Fruit fly (Drosophila melanogaster) whole organism, embryonic: ENCODE results near the gene CG5758.

ENCODE experiments used
- B-H2 ChIP-seq: fragments of 200-800 bp; sonication (Bioruptor generic); optimal IDR thresholded peaks from 2 replicates; lab custom pipeline; 2018; ENCODE audit warnings: missing biosample characterization, mild to moderate bottlenecking, missing genetic modification characterization
- Bdp1 ChIP-seq: fragments of 200-800 bp; sonication (Bioruptor generic); optimal IDR thresholded peaks from 3 replicates; lab custom pipeline; 2016; ENCODE audit warnings: missing biosample characterization, missing genetic modification characterization
- Bgb ChIP-seq: fragments of 200-800 bp; sonication (Bioruptor generic); IDR thresholded peaks from 2 replicates; pipeline ENCODE4 v1.3.6; 2022; ENCODE audit warnings: missing biosample characterization, missing genetic modification characterization; ENCODE audit not compliant: partially characterized antibody
- Blimp-1 ChIP-seq: fragments of 200-800 bp; sonication (Bioruptor generic); optimal IDR thresholded peaks from 3 replicates; lab custom pipeline; 2018; ENCODE audit warnings: missing biosample characterization, missing genetic modification characterization, mild to moderate bottlenecking, moderate library complexity, missing genetic modification reagents
- Bteb2 ChIP-seq: fragments of 200-800 bp; sonication (Bioruptor generic); optimal IDR thresholded peaks from 2 replicates; lab custom pipeline; 2016; ENCODE audit warnings: missing biosample characterization, missing genetic modification characterization
- CG10147 ChIP-seq: fragments of 200-800 bp; sonication (Bioruptor generic); optimal IDR thresholded peaks from 2 replicates; lab custom pipeline; 2019; ENCODE audit warnings: missing biosample characterization, mild to moderate bottlenecking, missing genetic modification characterization, moderate library complexity
- CG10267 ChIP-seq: fragments of 200-800 bp; sonication (Bioruptor generic); optimal IDR thresholded peaks from 2 replicates; lab custom pipeline; 2018; ENCODE audit warnings: missing biosample characterization, mild to moderate bottlenecking, missing genetic modification characterization, moderate library complexity
- CG11695 ChIP-seq: fragments of 200-800 bp; sonication (Bioruptor generic); IDR thresholded peaks from 3 replicates; pipeline ENCODE4 v1.3.6; 2022; ENCODE audit warnings: missing biosample characterization, missing genetic modification characterization
- CG12744 ChIP-seq: fragments of 200-800 bp; sonication (Bioruptor generic); optimal IDR thresholded peaks from 2 replicates; lab custom pipeline; 2016; ENCODE audit warnings: missing biosample characterization, missing genetic modification characterization
- CG12769 ChIP-seq: fragments of 200-800 bp; sonication (Bioruptor generic); optimal IDR thresholded peaks from 2 replicates; lab custom pipeline; 2019; ENCODE audit warnings: missing biosample characterization, mild to moderate bottlenecking, missing genetic modification characterization, moderate library complexity
- CG13624 ChIP-seq: fragments of 200-800 bp; sonication (Bioruptor generic); optimal IDR thresholded peaks from 2 replicates; lab custom pipeline; 2016; ENCODE audit warnings: missing biosample characterization, missing genetic modification characterization
- CG14050 ChIP-seq: fragments of 200-800 bp; sonication (Bioruptor generic); IDR thresholded peaks from 3 replicates; pipeline ENCODE4 v1.3.6; 2022; ENCODE audit warnings: missing biosample characterization, missing genetic modification characterization
- CG15601 ChIP-seq: fragments of 200-800 bp; sonication (Bioruptor generic); optimal IDR thresholded peaks from 3 replicates; lab custom pipeline; 2019; ENCODE audit warnings: missing biosample characterization, mild to moderate bottlenecking, missing genetic modification characterization, moderate library complexity
- CG16779 ChIP-seq: fragments of 200-800 bp; sonication (Bioruptor generic); IDR thresholded peaks from 2 replicates; pipeline ENCODE4 v1.3.6; 2022; ENCODE audit warnings: missing biosample characterization, missing genetic modification characterization
- CG2116 ChIP-seq: fragments of 200-800 bp; sonication (Bioruptor generic); optimal IDR thresholded peaks from 3 replicates; lab custom pipeline; 2018; ENCODE audit warnings: missing biosample characterization, mild to moderate bottlenecking, missing genetic modification characterization
- CG33557 ChIP-seq: fragments of 200-800 bp; sonication (Bioruptor generic); optimal IDR thresholded peaks from 2 replicates; lab custom pipeline; 2019; ENCODE audit warnings: missing biosample characterization, mild to moderate bottlenecking, missing genetic modification characterization, moderate library complexity
- CG3726 ChIP-seq: fragments of 200-800 bp; sonication (Bioruptor generic); IDR thresholded peaks from 3 replicates; pipeline ENCODE4, ENCODE4 v1.3.6; 2022; ENCODE audit warnings: missing biosample characterization, missing genetic modification characterization
- CG4617 ChIP-seq: fragments of 200-800 bp; sonication (Bioruptor generic); optimal IDR thresholded peaks from 3 replicates; lab custom pipeline; 2016; ENCODE audit warnings: missing biosample characterization, missing genetic modification characterization, borderline replicate concordance
- CG7745 ChIP-seq: fragments of 200-800 bp; sonication (Bioruptor generic); optimal IDR thresholded peaks from 2 replicates; lab custom pipeline; 2018; ENCODE audit warnings: missing biosample characterization, mild to moderate bottlenecking, missing genetic modification characterization, moderate library complexity
- CG7786 ChIP-seq: fragments of 200-800 bp; sonication (Bioruptor generic); optimal IDR thresholded peaks from 2 replicates; lab custom pipeline; 2016; ENCODE audit warnings: missing biosample characterization, missing genetic modification characterization
- CG7963 ChIP-seq: fragments of 200-800 bp; sonication (Bioruptor generic); IDR thresholded peaks from 3 replicates; pipeline ENCODE4 v1.3.6; 2022; ENCODE audit warnings: missing biosample characterization, missing genetic modification characterization; ENCODE audit not compliant: partially characterized antibody
- CG8281 ChIP-seq: fragments of 200-800 bp; sonication (Bioruptor generic); optimal IDR thresholded peaks from 2 replicates; lab custom pipeline; 2018; ENCODE audit warnings: missing biosample characterization, mild to moderate bottlenecking, missing genetic modification characterization, moderate library complexity
- CG8388 ChIP-seq: fragments of 200-800 bp; sonication (Bioruptor generic); optimal IDR thresholded peaks from 2 replicates; lab custom pipeline; 2019; ENCODE audit warnings: missing biosample characterization, mild to moderate bottlenecking, missing genetic modification characterization, moderate library complexity
- CG9215 ChIP-seq: fragments of 200-800 bp; sonication (Bioruptor generic); IDR thresholded peaks from 2 replicates; pipeline ENCODE4 v1.3.6; 2022; ENCODE audit warnings: missing biosample characterization, missing genetic modification characterization
- CoRest ChIP-seq: fragments of 200-800 bp; sonication (Bioruptor generic); optimal IDR thresholded peaks from 3 replicates; lab custom pipeline; 2018; ENCODE audit warnings: missing biosample characterization, mild to moderate bottlenecking, missing genetic modification characterization, moderate library complexity
- Drgx ChIP-seq: fragments of 200-800 bp; sonication (Bioruptor generic); IDR thresholded peaks from 2 replicates; pipeline ENCODE4 v1.3.6; 2022; ENCODE audit warnings: missing biosample characterization, missing genetic modification characterization
- Eip74EF ChIP-seq, 2 experiments: fragments of 200-800 bp in 1 of 2; fragments of >200 bp in 1 of 2; sonication (Bioruptor generic) in 1 of 2; optimal IDR thresholded peaks; 2 replicates each; lab custom pipeline; 2017 to 2019; ENCODE audit warnings: missing biosample characterization in 2 of 2, missing genetic modification characterization in 2 of 2, mild to moderate bottlenecking in 1 of 2, moderate library complexity in 1 of 2
- Gsc ChIP-seq: fragments of 200-800 bp; sonication (Bioruptor generic); IDR thresholded peaks from 2 replicates; pipeline ENCODE4 v1.3.6; 2022; ENCODE audit warnings: missing biosample characterization, missing genetic modification characterization
- Hsf ChIP-seq: fragments of 200-800 bp; sonication (Bioruptor generic); optimal IDR thresholded peaks from 3 replicates; lab custom pipeline; 2016; ENCODE audit warnings: missing biosample characterization, missing genetic modification characterization
- Side ChIP-seq: fragments of 200-800 bp; sonication (Bioruptor generic); optimal IDR thresholded peaks from 2 replicates; lab custom pipeline; 2016; ENCODE audit warnings: missing biosample characterization, missing genetic modification characterization
- Xrp1 ChIP-seq: fragments of 200-800 bp; sonication (Bioruptor generic); IDR thresholded peaks from 2 replicates; pipeline ENCODE4 v1.3.6; 2022; ENCODE audit warnings: missing biosample characterization, missing genetic modification characterization
- YL-1 ChIP-seq: fragments of 200-800 bp; sonication (Bioruptor generic); optimal IDR thresholded peaks from 3 replicates; lab custom pipeline; 2017; ENCODE audit warnings: missing biosample characterization, mild to moderate bottlenecking, missing genetic modification characterization
- bcd ChIP-seq: fragments of 200-800 bp; sonication (Bioruptor generic); optimal IDR thresholded peaks from 2 replicates; lab custom pipeline; 2017; ENCODE audit warnings: missing biosample characterization, mild to moderate bottlenecking, missing genetic modification characterization
- chn ChIP-seq: fragments of 200-800 bp; sonication (Bioruptor generic); optimal IDR thresholded peaks from 2 replicates; lab custom pipeline; 2016; ENCODE audit warnings: missing biosample characterization, missing genetic modification characterization
- esg ChIP-seq: fragments of 200-800 bp; sonication (Bioruptor generic); conservative IDR thresholded peaks from 2 replicates; pipeline ENCODE4 v1.3.6; 2022; ENCODE audit warnings: missing biosample characterization, missing genetic modification characterization
- ewg ChIP-seq: fragments of 200-800 bp; sonication (Bioruptor generic); optimal IDR thresholded peaks from 3 replicates; lab custom pipeline; 2017; ENCODE audit warnings: mild to moderate bottlenecking, missing biosample characterization, missing genetic modification reagents, missing genetic modification characterization
- eyg ChIP-seq: fragments of 200-800 bp; sonication (Bioruptor generic); optimal IDR thresholded peaks from 3 replicates; lab custom pipeline; 2016; ENCODE audit warnings: missing biosample characterization, missing genetic modification characterization
- fd3F ChIP-seq: fragments of 200-800 bp; sonication (Bioruptor generic); optimal IDR thresholded peaks from 2 replicates; lab custom pipeline; 2018; ENCODE audit warnings: missing biosample characterization, mild to moderate bottlenecking, missing genetic modification characterization, moderate library complexity
- ftz-f1 ChIP-seq: fragments of 200-800 bp; sonication (Bioruptor generic); optimal IDR thresholded peaks from 2 replicates; lab custom pipeline; 2016; ENCODE audit warnings: missing biosample characterization, missing genetic modification characterization
- gcm2 ChIP-seq: fragments of 200-800 bp; sonication (Bioruptor generic); optimal IDR thresholded peaks from 2 replicates; lab custom pipeline; 2016; ENCODE audit warnings: missing biosample characterization, missing genetic modification characterization
- gem ChIP-seq: fragments of 200-800 bp; sonication (Bioruptor generic); optimal IDR thresholded peaks from 2 replicates; lab custom pipeline; 2019; ENCODE audit warnings: missing biosample characterization, mild to moderate bottlenecking, missing genetic modification characterization, moderate library complexity
- gfzf ChIP-seq: fragments of 200-800 bp; sonication (Bioruptor generic); optimal IDR thresholded peaks from 2 replicates; lab custom pipeline; 2016; ENCODE audit warnings: missing biosample characterization, mild to moderate bottlenecking, missing genetic modification characterization, moderate library complexity
- ham ChIP-seq: fragments of 200-800 bp; sonication (Bioruptor generic); IDR thresholded peaks from 2 replicates; pipeline ENCODE4 v1.3.6; 2022; ENCODE audit warnings: missing biosample characterization, missing genetic modification characterization
- jumu ChIP-seq: fragments of 200-800 bp; sonication (Bioruptor generic); optimal IDR thresholded peaks from 3 replicates; lab custom pipeline; 2016; ENCODE audit warnings: missing biosample characterization, missing genetic modification characterization
- rib ChIP-seq: fragments of 200-800 bp; sonication (Bioruptor generic); IDR thresholded peaks from 2 replicates; pipeline ENCODE4 v1.3.6; 2022; ENCODE audit warnings: missing biosample characterization, missing genetic modification characterization
- sima ChIP-seq: fragments of 200-800 bp; sonication (Bioruptor generic); optimal IDR thresholded peaks from 2 replicates; lab custom pipeline; 2016; ENCODE audit warnings: missing biosample characterization, missing genetic modification characterization
- sna ChIP-seq: fragments of 200-800 bp; sonication (Bioruptor generic); IDR thresholded peaks from 2 replicates; pipeline ENCODE4 v1.3.6; 2022; ENCODE audit warnings: missing biosample characterization, missing genetic modification characterization; ENCODE audit not compliant: partially characterized antibody
- trem ChIP-seq: fragments of 200-800 bp; optimal IDR thresholded peaks from 3 replicates; lab custom pipeline; 2019; ENCODE audit warnings: missing biosample characterization, mild to moderate bottlenecking, missing genetic modification characterization, moderate library complexity
- vfl ChIP-seq: fragments of 200-800 bp; sonication (Bioruptor generic); optimal IDR thresholded peaks from 2 replicates; lab custom pipeline; 2016; ENCODE audit warnings: missing biosample characterization, missing genetic modification characterization
- wek ChIP-seq: fragments of 200-800 bp; sonication (Bioruptor generic); optimal IDR thresholded peaks from 3 replicates; lab custom pipeline; 2018; ENCODE audit warnings: missing biosample characterization, mild to moderate bottlenecking, missing genetic modification characterization, moderate library complexity

The CG5758 gene

DNA sequence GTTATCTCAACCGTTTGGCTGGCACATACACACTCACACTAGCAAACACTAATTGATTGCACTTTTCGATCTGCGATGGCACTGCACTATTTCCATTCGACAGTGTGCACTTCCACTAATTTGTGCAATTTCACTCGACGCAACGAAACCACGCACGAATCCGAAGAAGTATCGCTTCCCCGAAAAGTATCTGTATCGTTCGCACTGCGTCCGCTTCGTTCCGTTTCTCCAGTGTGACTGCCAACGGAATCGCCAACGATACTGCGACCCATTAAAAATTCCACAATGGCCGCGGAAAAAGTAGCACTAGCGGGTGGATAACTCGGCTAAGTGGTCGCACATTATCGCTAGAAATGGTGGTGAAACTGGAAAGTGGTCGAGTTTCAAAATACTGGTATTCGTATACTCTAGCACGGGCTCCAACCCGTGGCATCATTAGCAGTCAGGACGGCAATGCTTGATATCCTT is 32.4 kb downstream of the CG5758 start, which contains the start of gene Socs36E (continued):
- TF ChIP-seq Bdp1 (GFP tag; lab: Kevin White, UChicago) (peak; percentile 49), Hsf (GFP tag; lab: Kevin White, UChicago) (peak; percentile 2), wek (no peak), Gsc (GFP tag; lab: Robert Waterston, UW) (no peak), CG7963 (0 out of 3 replicates have a peak, but pooled peaks have one; percentile 14), vfl (GFP tag; lab: Kevin White, UChicago) (peak; percentile 52), rib (GFP tag; lab: Robert Waterston, UW) (no peak), CG10267 (tag; lab: Kevin White, UChicago) (peak; percentile 71), esg (GFP tag; lab: Robert Waterston, UW) (no peak), sna (GFP tag; lab: Robert Waterston, UW) (peak; percentile 27; the same call in 1 of the 2 replicates), CG12769 (tag; lab: Kevin White, UChicago) (peak; percentile 91), CoRest (peak; percentile 44), CG8388 (peak; percentile 23), CG12744 (GFP tag; lab: Kevin White, UChicago) (no peak), jumu (GFP tag; lab: Kevin White, UChicago) (peak; percentile 37), gem (tag; lab: Kevin White, UChicago) (no peak), CG33557 (GFP tag; lab: Kevin White, UChicago) (peak; percentile 7), CG15601 (tag; lab: Kevin White, UChicago) (peak; percentile 38), CG7745 (peak; percentile 31), CG14050 (no peak), CG8281 (tag; lab: Kevin White, UChicago) (no peak), Bgb (GFP tag; lab: Robert Waterston, UW) (peak; percentile 77), gcm2 (GFP tag; lab: Kevin White, UChicago) (peak; percentile 19), CG11695 (GFP tag; lab: Robert Waterston, UW) (no peak), CG13624 (GFP tag; lab: Kevin White, UChicago) (peak; percentile 43), CG16779 (no peak), sima (no peak), bcd (GFP tag; lab: Kevin White, UChicago) (peak; percentile 9), Drgx (GFP tag; lab: Robert Waterston, UW) (no peak), chn (GFP tag; lab: Kevin White, UChicago) (no peak), CG3726 (GFP tag; lab: Robert Waterston, UW) (no peak; the same call in 2 of the 3 replicates), trem (tag; lab: Kevin White, UChicago) (peak; percentile 91), Bteb2 (GFP tag; lab: Kevin White, UChicago) (peak; percentile 18), CG2116 (peak; percentile 68), CG10147 (peak; percentile 68), gfzf (GFP tag; lab: Kevin White, UChicago) (peak; percentile 100), ham (no peak), Xrp1 (GFP tag; lab: Robert Waterston, UW) (no peak), CG9215 (GFP tag; lab: Robert Waterston, UW) (no peak), B-H2 (GFP tag; lab: Kevin White, UChicago) (peak; percentile 69), fd3F (GFP tag; lab: Kevin White, UChicago) (no peak), YL-1 (no peak), eyg (GFP tag; lab: Kevin White, UChicago) (no peak), ftz-f1 (peak; percentile 12), ewg (GFP tag; lab: Kevin White, UChicago) (no peak), Blimp-1 (GFP tag; lab: Kevin White, UChicago) (no peak), Eip74EF (GFP tag; optimal IDR thresholded peaks at IDR 0.05; lab: Kevin White, UChicago) (no peak), CG4617 (GFP tag; lab: Kevin White, UChicago) (peak; percentile 38), Side (peak; percentile 9), CG7786 (peak; percentile 46)
